Fruit fly (Drosophila melanogaster) whole organism, embryonic: Measurements from ENCODE around the gene CG4291.

Experiments
- Adf1 ChIP-seq: fragments of 200-800 bp; sonication (Bioruptor generic); IDR thresholded peaks from 2 replicates; pipeline ENCODE4 v1.3.6; 2022; ENCODE audit warnings: missing biosample characterization, missing genetic modification characterization
- Asciz ChIP-seq: fragments of 200-800 bp; sonication (Bioruptor generic); optimal IDR thresholded peaks from 2 replicates; lab custom pipeline; 2017; ENCODE audit warnings: missing biosample characterization, mild to moderate bottlenecking, missing genetic modification characterization, missing genetic modification reagents
- CG10274 ChIP-seq: fragments of 200-800 bp; sonication (Bioruptor generic); optimal IDR thresholded peaks from 3 replicates; lab custom pipeline; 2017; ENCODE audit warnings: missing biosample characterization, mild to moderate bottlenecking, missing genetic modification characterization
- CG10366 ChIP-seq: fragments of 200-800 bp; sonication (Bioruptor generic); IDR thresholded peaks from 2 replicates; pipeline ENCODE4 v1.3.6; 2022; ENCODE audit warnings: missing biosample characterization, missing genetic modification characterization
- CG13624 ChIP-seq: fragments of 200-800 bp; sonication (Bioruptor generic); optimal IDR thresholded peaks from 2 replicates; lab custom pipeline; 2016; ENCODE audit warnings: missing biosample characterization, missing genetic modification characterization
- CG15696 ChIP-seq: fragments of 200-800 bp; sonication (Bioruptor generic); optimal IDR thresholded peaks from 2 replicates; lab custom pipeline; 2019; ENCODE audit warnings: missing biosample characterization, mild to moderate bottlenecking, missing genetic modification characterization, moderate library complexity
- CG1647 ChIP-seq: fragments of 200-800 bp; sonication (Bioruptor generic); optimal IDR thresholded peaks from 3 replicates; lab custom pipeline; 2016; ENCODE audit warnings: missing biosample characterization, missing genetic modification characterization
- CG17829 ChIP-seq: fragments of 200-800 bp; optimal IDR thresholded peaks from 2 replicates; lab custom pipeline; 2019; ENCODE audit warnings: missing biosample characterization, mild to moderate bottlenecking, missing genetic modification characterization, moderate library complexity
- CG1832 ChIP-seq: fragments of 200-800 bp; sonication (Bioruptor generic); optimal IDR thresholded peaks from 2 replicates; lab custom pipeline; 2017; ENCODE audit warnings: missing biosample characterization, mild to moderate bottlenecking, missing genetic modification characterization, inconsistent platforms
- CG2202 ChIP-seq: fragments of 200-800 bp; sonication (Bioruptor generic); optimal IDR thresholded peaks from 2 replicates; lab custom pipeline; 2018; ENCODE audit warnings: missing biosample characterization, mild to moderate bottlenecking, missing genetic modification characterization
- CG30431 ChIP-seq: fragments of 200-800 bp; sonication (Bioruptor generic); optimal IDR thresholded peaks from 2 replicates; lab custom pipeline; 2017; ENCODE audit warnings: missing biosample characterization, missing genetic modification characterization
- CG3995 ChIP-seq: fragments of 200-800 bp; sonication (Bioruptor generic); optimal IDR thresholded peaks from 3 replicates; lab custom pipeline; 2016; ENCODE audit warnings: missing biosample characterization, missing genetic modification characterization
- CG4282 ChIP-seq: fragments of 200-800 bp; sonication (Bioruptor generic); optimal IDR thresholded peaks from 2 replicates; lab custom pipeline; 2016; ENCODE audit warnings: missing biosample characterization, missing genetic modification characterization
- CG4707 ChIP-seq: fragments of 200-800 bp; sonication (Bioruptor generic); optimal IDR thresholded peaks from 2 replicates; lab custom pipeline; 2018; ENCODE audit warnings: missing biosample characterization, mild to moderate bottlenecking, missing genetic modification characterization, moderate library complexity
- CG6765 ChIP-seq: fragments of 200-800 bp; sonication (Bioruptor generic); optimal IDR thresholded peaks from 3 replicates; lab custom pipeline; 2017; ENCODE audit warnings: missing biosample characterization, mild to moderate bottlenecking, missing genetic modification characterization
- CG6854 ChIP-seq: fragments of 200-800 bp; sonication (Bioruptor generic); optimal IDR thresholded peaks from 3 replicates; lab custom pipeline; 2017; ENCODE audit warnings: missing biosample characterization, mild to moderate bottlenecking, missing genetic modification characterization
- CG7357 ChIP-seq: fragments of 200-800 bp; sonication (Bioruptor generic); IDR thresholded peaks from 3 replicates; pipeline ENCODE4 v1.3.6; 2022; ENCODE audit warnings: missing biosample characterization, missing genetic modification characterization
- CG8089 ChIP-seq: fragments of 200-800 bp; sonication (Bioruptor generic); optimal IDR thresholded peaks from 3 replicates; lab custom pipeline; 2016; ENCODE audit warnings: missing biosample characterization, missing genetic modification characterization
- CG8388 ChIP-seq: fragments of 200-800 bp; sonication (Bioruptor generic); optimal IDR thresholded peaks from 2 replicates; lab custom pipeline; 2019; ENCODE audit warnings: missing biosample characterization, mild to moderate bottlenecking, missing genetic modification characterization, moderate library complexity
- CG8765 ChIP-seq: fragments of 200-800 bp; sonication (Bioruptor generic); IDR thresholded peaks from 2 replicates; pipeline ENCODE4 v1.3.6; 2022; ENCODE audit warnings: missing biosample characterization, missing genetic modification characterization
- Dek ChIP-seq: fragments of 200-800 bp; sonication (Bioruptor generic); optimal IDR thresholded peaks from 3 replicates; lab custom pipeline; 2019; ENCODE audit warnings: missing biosample characterization, mild to moderate bottlenecking, missing genetic modification characterization, moderate library complexity
- Doc2 ChIP-seq: fragments of 200-800 bp; sonication (Bioruptor generic); IDR thresholded peaks from 2 replicates; pipeline ENCODE4 v1.3.6; 2022; ENCODE audit warnings: missing biosample characterization, missing genetic modification characterization
- Dref ChIP-seq: fragments of 200-800 bp; sonication (Bioruptor generic); IDR thresholded peaks from 2 replicates; pipeline ENCODE4 v1.3.6; 2022; ENCODE audit warnings: missing biosample characterization, missing genetic modification characterization
- GATAe ChIP-seq: fragments of 200-800 bp; sonication (Bioruptor generic); conservative IDR thresholded peaks from 2 replicates; pipeline ENCODE4 v1.3.6; 2022; ENCODE audit warnings: missing biosample characterization, missing genetic modification characterization
- Hr3 ChIP-seq: fragments of 200-800 bp; sonication (Bioruptor generic); optimal IDR thresholded peaks from 3 replicates; lab custom pipeline; 2016; ENCODE audit warnings: missing biosample characterization, missing genetic modification characterization
- Hr78 ChIP-seq, 2 experiments: fragments of 200-800 bp in 1 of 2; fragments of >200 bp in 1 of 2; sonication (Bioruptor generic) in 1 of 2; optimal IDR thresholded peaks; 2 replicates each; lab custom pipeline; 2017 to 2019; ENCODE audit warnings: missing biosample characterization in 2 of 2, missing genetic modification characterization in 2 of 2, mild to moderate bottlenecking in 1 of 2, moderate library complexity in 1 of 2
- Kr ChIP-seq: fragments of 200-800 bp; sonication (Bioruptor generic); optimal IDR thresholded peaks from 2 replicates; lab custom pipeline; 2017; ENCODE audit warnings: missing biosample characterization, mild to moderate bottlenecking, missing genetic modification characterization
- NC2α ChIP-seq: fragments of 200-800 bp; sonication (Bioruptor generic); optimal IDR thresholded peaks from 2 replicates; lab custom pipeline; 2016; ENCODE audit warnings: missing biosample characterization, missing genetic modification characterization
- NFAT ChIP-seq: fragments of 200-800 bp; sonication (Bioruptor generic); IDR thresholded peaks from 2 replicates; pipeline ENCODE4 v1.3.6; 2022; ENCODE audit warnings: missing biosample characterization, missing genetic modification characterization
- PHDP ChIP-seq: fragments of 200-800 bp; sonication (Bioruptor generic); optimal IDR thresholded peaks from 3 replicates; lab custom pipeline; 2018; ENCODE audit warnings: missing biosample characterization, mild to moderate bottlenecking, missing genetic modification characterization, moderate library complexity
- Pdp1 ChIP-seq, 2 experiments: fragments of 200-800 bp; sonication (Bioruptor generic); optimal IDR thresholded peaks; 3 replicates each; lab custom pipeline; 2016; ENCODE audit warnings: missing biosample characterization in 2 of 2, missing genetic modification characterization in 2 of 2, mild to moderate bottlenecking in 1 of 2, moderate library complexity in 1 of 2
- Six4 ChIP-seq: fragments of 200-800 bp; sonication (Bioruptor generic); optimal IDR thresholded peaks from 2 replicates; lab custom pipeline; 2016; ENCODE audit warnings: missing biosample characterization, missing genetic modification characterization
- Sry-β ChIP-seq: fragments of 200-800 bp; sonication (Bioruptor generic); optimal IDR thresholded peaks from 2 replicates; lab custom pipeline; 2018; ENCODE audit warnings: missing biosample characterization, mild to moderate bottlenecking, missing genetic modification characterization, moderate library complexity
- Stat92E ChIP-seq, 3 experiments: fragments of >200 bp in 2 of 3; fragments of 200-800 bp in 1 of 3; sonication (Bioruptor generic) in 1 of 3; optimal IDR thresholded peaks; 2 replicates each; lab custom pipeline; 2017 to 2019; ENCODE audit warnings: missing biosample characterization in 3 of 3, missing genetic modification characterization in 3 of 3, mild to moderate bottlenecking in 1 of 3, moderate library complexity in 1 of 3
- ase ChIP-seq: fragments of 200-800 bp; sonication (Bioruptor generic); IDR thresholded peaks from 3 replicates; pipeline ENCODE4 v1.3.6; 2022; ENCODE audit warnings: missing biosample characterization, missing genetic modification characterization
- btn ChIP-seq: fragments of 200-800 bp; sonication (Bioruptor generic); optimal IDR thresholded peaks from 2 replicates; lab custom pipeline; 2016; ENCODE audit warnings: missing biosample characterization, missing genetic modification characterization
- cato ChIP-seq: fragments of 200-800 bp; sonication (Bioruptor generic); optimal IDR thresholded peaks from 2 replicates; lab custom pipeline; 2016; ENCODE audit warnings: missing biosample characterization, missing genetic modification characterization, borderline replicate concordance
- chif ChIP-seq, 2 experiments: fragments of 200-800 bp; sonication (Bioruptor generic); optimal IDR thresholded peaks; 3 replicates each; lab custom pipeline; 2016; ENCODE audit warnings: missing biosample characterization in 2 of 2, missing genetic modification characterization in 2 of 2
- dm ChIP-seq: fragments of 200-800 bp; sonication (Bioruptor generic); optimal IDR thresholded peaks from 3 replicates; lab custom pipeline; 2016; ENCODE audit warnings: missing biosample characterization, missing genetic modification characterization
- fu2 ChIP-seq: fragments of 200-800 bp; sonication (Bioruptor generic); optimal IDR thresholded peaks from 2 replicates; lab custom pipeline; 2016; ENCODE audit warnings: missing biosample characterization, missing genetic modification characterization
- grn ChIP-seq: fragments of 200-800 bp; sonication (Bioruptor generic); optimal IDR thresholded peaks from 3 replicates; lab custom pipeline; 2017; ENCODE audit warnings: missing biosample characterization, missing genetic modification characterization
- gsb-n ChIP-seq: fragments of 200-800 bp; sonication (Bioruptor generic); optimal IDR thresholded peaks from 3 replicates; lab custom pipeline; 2018; ENCODE audit warnings: missing biosample characterization, mild to moderate bottlenecking, missing genetic modification characterization
- lilli ChIP-seq: fragments of 200-800 bp; sonication (Bioruptor generic); optimal IDR thresholded peaks from 3 replicates; lab custom pipeline; 2016; ENCODE audit warnings: missing biosample characterization, missing genetic modification characterization
- oc ChIP-seq: fragments of 200-800 bp; sonication (Bioruptor generic); optimal IDR thresholded peaks from 2 replicates; lab custom pipeline; 2018; ENCODE audit warnings: missing biosample characterization, mild to moderate bottlenecking, missing genetic modification characterization, moderate library complexity
- pfk ChIP-seq: fragments of 200-800 bp; sonication (Bioruptor generic); optimal IDR thresholded peaks from 2 replicates; lab custom pipeline; 2018; ENCODE audit warnings: missing biosample characterization, mild to moderate bottlenecking, missing genetic modification characterization, moderate library complexity
- stc ChIP-seq: fragments of 200-800 bp; sonication (Bioruptor generic); IDR thresholded peaks from 2 replicates; pipeline ENCODE4 v1.3.6; 2022; ENCODE audit warnings: missing biosample characterization, missing genetic modification characterization
- sug ChIP-seq: fragments of 200-800 bp; optimal IDR thresholded peaks from 2 replicates; lab custom pipeline; 2019; ENCODE audit warnings: missing biosample characterization, mild to moderate bottlenecking, missing genetic modification characterization, moderate library complexity
- toy ChIP-seq: fragments of 200-800 bp; sonication (Bioruptor generic); IDR thresholded peaks from 2 replicates; pipeline ENCODE4 v1.3.6; 2022; ENCODE audit warnings: missing biosample characterization, missing genetic modification characterization
- zfh1 ChIP-seq: fragments of 200-800 bp; sonication (Bioruptor generic); IDR thresholded peaks from 3 replicates; pipeline ENCODE4 v1.3.6; 2022; ENCODE audit warnings: missing biosample characterization, missing genetic modification characterization

Gene CG4291

dm6 chr2L:819315-820032 is 33.1 kb downstream of the CG4291 start, which contains the start of the genes PGAP2 and Clp (continued):
- TF ChIP-seq Pdp1 (GFP tag; optimal IDR thresholded peaks at IDR 0.05; lab: Kevin White, UChicago) (peak; percentile 67 to 69), PHDP (tag; lab: Kevin White, UChicago) (peak; percentile 67), CG8089 (GFP tag; lab: Kevin White, UChicago) (no peak), CG13624 (GFP tag; lab: Kevin White, UChicago) (peak; percentile 20), ase (GFP tag; lab: Robert Waterston, UW) (peak; percentile 65), CG6854 (GFP tag; lab: Kevin White, UChicago) (no peak), CG2202 (tag; lab: Kevin White, UChicago) (no peak), CG7357 (GFP tag; lab: Robert Waterston, UW) (peak; percentile 59; the same call in 1 of the 3 replicates), oc (tag; lab: Kevin White, UChicago) (peak; percentile 38), pfk (no peak), dm (GFP tag; lab: Kevin White, UChicago) (peak; percentile 22), toy (GFP tag; lab: Robert Waterston, UW) (peak; percentile 7; the same call in 1 of the 2 replicates), Kr (GFP tag; lab: Kevin White, UChicago) (no peak), CG1832 (no peak), sug (peak; percentile 76), Dref (GFP tag; lab: Robert Waterston, UW) (peak; percentile 74), btn (GFP tag; lab: Kevin White, UChicago) (no peak), Dek (peak; percentile 77), fu2 (GFP tag; lab: Kevin White, UChicago) (peak; percentile 11), Hr3 (peak; percentile 76), CG6765 (GFP tag; lab: Kevin White, UChicago) (no peak), Six4 (GFP tag; lab: Kevin White, UChicago) (peak; percentile 47), CG8765 (peak; percentile 52; the same call in 1 of the 2 replicates), Sry-β (GFP tag; lab: Kevin White, UChicago) (peak; percentile 99), gsb-n (no peak), zfh1 (GFP tag; lab: Robert Waterston, UW) (peak; percentile 65; the same call in 2 of the 3 replicates), Stat92E (GFP tag; optimal IDR thresholded peaks at IDR 0.05; lab: Kevin White, UChicago) (no peak), CG10274 (no peak), NFAT (GFP tag; lab: Robert Waterston, UW) (peak; percentile 26; the same call in 1 of the 2 replicates), Doc2 (GFP tag; lab: Robert Waterston, UW) (no peak), CG10366 (peak; percentile 71), CG8388 (GFP tag; lab: Kevin White, UChicago) (peak; percentile 85), stc (GFP tag; lab: Robert Waterston, UW) (peak; percentile 54; the same call in 1 of the 2 replicates), CG1647 (GFP tag; lab: Kevin White, UChicago) (peak; percentile 2), Adf1 (GFP tag; lab: Robert Waterston, UW) (no peak), lilli (GFP tag; lab: Kevin White, UChicago) (peak; percentile 82), Hr78 (GFP tag; optimal IDR thresholded peaks at IDR 0.05; lab: Kevin White, UChicago) (no peak), CG4282 (GFP tag; lab: Kevin White, UChicago) (no peak), CG17829 (tag; lab: Kevin White, UChicago) (peak; percentile 68), CG15696 (tag; lab: Kevin White, UChicago) (peak; percentile 71), CG4707 (GFP tag; lab: Kevin White, UChicago) (no peak), Asciz (GFP tag; lab: Kevin White, UChicago) (no peak), GATAe (GFP tag; lab: Robert Waterston, UW) (no peak), grn (GFP tag; lab: Kevin White, UChicago) (no peak), CG3995 (GFP tag; lab: Kevin White, UChicago) (peak; percentile 9), cato (peak; percentile 62), CG30431 (GFP tag; lab: Kevin White, UChicago) (peak; percentile 19), NC2α (GFP tag; lab: Kevin White, UChicago) (no peak), chif (GFP tag; optimal IDR thresholded peaks at IDR 0.05; lab: Kevin White, UChicago) (peak; percentile 43 to 56)
